Worm (Caenorhabditis elegans): ENCODE measurements around the gene zchc-1A.

- TF ChIP-seq ztf-23 (GFP tag; IDR thresholded peaks at IDR 0.05) (no peak), ztf-29 (GFP tag; IDR thresholded peaks at IDR 0.05) (no peak), flt-1 (GFP tag; IDR thresholded peaks at IDR 0.05) (no peak), T22C8.4 (GFP tag; IDR thresholded peaks at IDR 0.05) (no peak), cog-1 (tag; optimal IDR thresholded peaks at IDR 0.05) (no peak), tab-1 (GFP tag; IDR thresholded peaks at IDR 0.05) (no peak), med-1 (GFP tag; optimal IDR thresholded peaks at IDR 0.05; ENCODE audit: insufficient read depth) (no peak)
Observed at ce11 chrX:5129447-5129846, 44.7 kb upstream of the zchc-1A start.
